Fruit fly (Drosophila melanogaster): ENCODE measurements around the gene CG11322.

Gene CG11322

DNA sequence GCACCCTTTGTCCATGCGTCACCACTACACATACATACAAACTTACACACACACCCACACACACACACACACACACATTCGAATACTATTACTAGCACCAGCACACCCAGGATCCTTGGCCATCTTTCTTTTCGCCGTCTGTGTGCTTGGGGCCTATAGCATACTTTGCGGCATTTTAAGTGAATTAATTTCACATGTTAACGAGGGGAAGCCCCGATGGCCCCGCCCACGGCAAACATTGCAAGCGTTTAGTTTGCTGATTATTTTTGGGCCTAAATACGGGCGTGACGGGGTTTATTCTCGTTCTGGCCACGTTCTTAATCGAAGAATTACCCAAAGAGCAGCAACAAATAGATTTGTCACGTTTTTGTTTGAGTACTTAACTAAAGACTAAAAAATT is 24.0 kb upstream of the CG11322 start (continued):
- no peak for TF ChIP-seq gsb-n (tag; optimal IDR thresholded peaks at IDR 0.05)
- no peak for TF ChIP-seq CG13123 (GFP tag; optimal IDR thresholded peaks at IDR 0.05)
- no peak for TF ChIP-seq Lhr (GFP tag; optimal IDR thresholded peaks at IDR 0.05)

DNA sequence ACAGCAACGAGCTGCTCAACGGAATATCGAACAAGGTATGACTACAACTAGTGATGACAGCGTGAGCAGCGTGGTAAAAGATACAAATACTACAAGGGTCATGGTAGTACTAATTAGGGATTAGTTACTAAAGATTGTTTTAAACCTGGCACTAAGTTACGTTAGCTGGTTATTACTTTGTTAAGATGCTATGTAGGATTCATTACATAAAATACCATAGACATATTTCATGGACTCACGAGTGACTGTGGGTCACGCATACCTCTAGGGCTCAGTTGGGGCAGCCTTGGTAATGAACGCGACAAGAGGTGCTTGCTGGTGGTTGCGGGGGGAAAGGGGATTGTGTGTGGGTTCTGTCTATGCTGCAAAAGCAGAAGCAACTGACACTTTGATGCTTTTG is 15.4 kb upstream of the CG11322 start:
- no peak for TF ChIP-seq pfk (GFP tag; optimal IDR thresholded peaks at IDR 0.05)
- no peak for TF ChIP-seq CG4328 (GFP tag; optimal IDR thresholded peaks at IDR 0.05)
- no peak for TF ChIP-seq prd (optimal IDR thresholded peaks at IDR 0.05)
- TF ChIP-seq prd (GFP tag; IDR thresholded peaks at IDR 0.05), result peak; percentile 34; the same call in 1 of the 3 replicates
- TF ChIP-seq CG16813 (GFP tag; IDR thresholded peaks at IDR 0.05; ENCODE audit: partially characterized antibody), result peak; percentile 55; the same call in 2 of the 3 replicates
- 0 out of 2 replicates have a peak, but pooled peaks have one; percentile 12 for TF ChIP-seq ssp (GFP tag; IDR thresholded peaks at IDR 0.05)
- TF ChIP-seq CG30403 (GFP tag; optimal IDR thresholded peaks at IDR 0.05), result no peak
- no peak for TF ChIP-seq Myb (GFP tag; optimal IDR thresholded peaks at IDR 0.05)
- no peak for TF ChIP-seq Chrac-16 (GFP tag; optimal IDR thresholded peaks at IDR 0.05)
- TF ChIP-seq CG13287 (GFP tag; IDR thresholded peaks at IDR 0.05; ENCODE audit: partially characterized antibody), result peak; percentile 66
- no peak for TF ChIP-seq Asciz (GFP tag; optimal IDR thresholded peaks at IDR 0.05)
- TF ChIP-seq Oaz (GFP tag; IDR thresholded peaks at IDR 0.05), result no peak
- TF ChIP-seq shn (GFP tag; optimal IDR thresholded peaks at IDR 0.05), result no peak
- TF ChIP-seq lmd (GFP tag; IDR thresholded peaks at IDR 0.05), result no peak
- no peak for TF ChIP-seq sug (tag; optimal IDR thresholded peaks at IDR 0.05)
- no peak for TF ChIP-seq Mad (GFP tag; optimal IDR thresholded peaks at IDR 0.05)
- no peak for TF ChIP-seq H15 (GFP tag; IDR thresholded peaks at IDR 0.05)
- no peak for TF ChIP-seq fru (optimal IDR thresholded peaks at IDR 0.05)
- no peak for TF ChIP-seq Gsc (GFP tag; IDR thresholded peaks at IDR 0.05)
- no peak for TF ChIP-seq CrebB (tag; optimal IDR thresholded peaks at IDR 0.05)
- peak; percentile 48; the same call in 1 of the 3 replicates for TF ChIP-seq zen2 (GFP tag; IDR thresholded peaks at IDR 0.05; ENCODE audit: partially characterized antibody)
- no peak for TF ChIP-seq CG14667 (GFP tag; IDR thresholded peaks at IDR 0.05)
- TF ChIP-seq CG1024 (GFP tag; IDR thresholded peaks at IDR 0.05), result no peak
- TF ChIP-seq CG7357 (GFP tag; IDR thresholded peaks at IDR 0.05), result no peak
- TF ChIP-seq nau (GFP tag; optimal IDR thresholded peaks at IDR 0.05), result no peak
- peak; percentile 70 for TF ChIP-seq Doc3 (GFP tag; IDR thresholded peaks at IDR 0.05; ENCODE audit: partially characterized antibody)
- TF ChIP-seq da (GFP tag; optimal IDR thresholded peaks at IDR 0.05), result no peak
- no peak for TF ChIP-seq ci (GFP tag; IDR thresholded peaks at IDR 0.05)
- no peak for TF ChIP-seq CG10654 (GFP tag; optimal IDR thresholded peaks at IDR 0.05)
- TF ChIP-seq inv (GFP tag; IDR thresholded peaks at IDR 0.05; ENCODE audit: partially characterized antibody), result 0 out of 2 replicates have a peak, but pooled peaks have one; percentile 11
- no peak for TF ChIP-seq CG8924 (tag; optimal IDR thresholded peaks at IDR 0.05)
- TF ChIP-seq CG2129 (GFP tag; IDR thresholded peaks at IDR 0.05; ENCODE audit: partially characterized antibody), result peak; percentile 28; the same call in 1 of the 2 replicates
- no peak for TF ChIP-seq maf-S (GFP tag; optimal IDR thresholded peaks at IDR 0.05)
- 0 out of 2 replicates have a peak, but pooled peaks have one; percentile 15 for TF ChIP-seq CG3847 (GFP tag; IDR thresholded peaks at IDR 0.05)
- TF ChIP-seq Abd-B (GFP tag; optimal IDR thresholded peaks at IDR 0.05), result no peak
- no peak for TF ChIP-seq al (GFP tag; IDR thresholded peaks at IDR 0.05)
- TF ChIP-seq CG2678 (tag; optimal IDR thresholded peaks at IDR 0.05), result no peak
- TF ChIP-seq chn (GFP tag; optimal IDR thresholded peaks at IDR 0.05), result no peak
- no peak for TF ChIP-seq Ssrp (tag; optimal IDR thresholded peaks at IDR 0.05)
- TF ChIP-seq cwo (GFP tag; optimal IDR thresholded peaks at IDR 0.05), result no peak
- no peak for TF ChIP-seq MESR4 (GFP tag; optimal IDR thresholded peaks at IDR 0.05)
- TF ChIP-seq Ravus (GFP tag; IDR thresholded peaks at IDR 0.05), result no peak
- no peak for TF ChIP-seq wek (GFP tag; optimal IDR thresholded peaks at IDR 0.05)
- no peak for TF ChIP-seq bcd (GFP tag; optimal IDR thresholded peaks at IDR 0.05)
- TF ChIP-seq CG7839 (tag; optimal IDR thresholded peaks at IDR 0.05), result no peak
- TF ChIP-seq sob (GFP tag; IDR thresholded peaks at IDR 0.05), result 0 out of 2 replicates have a peak, but pooled peaks have one; percentile 18
- no peak for TF ChIP-seq CG2202 (tag; optimal IDR thresholded peaks at IDR 0.05)

All from whole organism, embryonic.